Fruit fly (Drosophila melanogaster) whole organism, embryonic: ENCODE results near the gene CG13829.

ENCODE experiments used
- Atf3 ChIP-seq: fragments of 200-800 bp; sonication (Bioruptor generic); optimal IDR thresholded peaks from 3 replicates; lab custom pipeline; 2016; ENCODE audit warnings: missing biosample characterization, missing genetic modification characterization
- Atf6 ChIP-seq: fragments of 200-800 bp; sonication (Bioruptor generic); IDR thresholded peaks from 2 replicates; pipeline ENCODE4 v1.3.6; 2022; ENCODE audit warnings: missing biosample characterization, missing genetic modification characterization
- Awh ChIP-seq: fragments of 200-800 bp; sonication (Bioruptor generic); IDR thresholded peaks from 2 replicates; pipeline ENCODE4, ENCODE4 v1.3.6; 2022; ENCODE audit warnings: missing biosample characterization, missing genetic modification characterization
- BtbVII ChIP-seq: fragments of 200-800 bp; sonication (Bioruptor generic); optimal IDR thresholded peaks from 3 replicates; lab custom pipeline; 2017; ENCODE audit warnings: missing biosample characterization, mild to moderate bottlenecking, missing genetic modification characterization
- CG10267 ChIP-seq: fragments of 200-800 bp; sonication (Bioruptor generic); optimal IDR thresholded peaks from 2 replicates; lab custom pipeline; 2018; ENCODE audit warnings: missing biosample characterization, mild to moderate bottlenecking, missing genetic modification characterization, moderate library complexity
- CG11723 ChIP-seq: fragments of 200-800 bp; sonication (Bioruptor generic); optimal IDR thresholded peaks from 2 replicates; lab custom pipeline; 2017; ENCODE audit warnings: missing biosample characterization, mild to moderate bottlenecking, missing genetic modification characterization
- CG13123 ChIP-seq: fragments of 200-800 bp; sonication (Bioruptor generic); optimal IDR thresholded peaks from 2 replicates; lab custom pipeline; 2016; ENCODE audit warnings: missing biosample characterization, missing genetic modification characterization
- CG13894 ChIP-seq: fragments of 200-800 bp; sonication (Bioruptor generic); optimal IDR thresholded peaks from 3 replicates; lab custom pipeline; 2018; ENCODE audit warnings: missing biosample characterization, mild to moderate bottlenecking, missing genetic modification characterization, moderate library complexity
- CG1603 ChIP-seq: fragments of 200-800 bp; sonication (Bioruptor generic); optimal IDR thresholded peaks from 2 replicates; lab custom pipeline; 2019; ENCODE audit warnings: missing biosample characterization, mild to moderate bottlenecking, missing genetic modification characterization, moderate library complexity
- CG16779 ChIP-seq: fragments of 200-800 bp; sonication (Bioruptor generic); IDR thresholded peaks from 2 replicates; pipeline ENCODE4 v1.3.6; 2022; ENCODE audit warnings: missing biosample characterization, missing genetic modification characterization
- CG31224 ChIP-seq: fragments of 200-800 bp; sonication (Bioruptor generic); IDR thresholded peaks from 2 replicates; pipeline ENCODE4 v1.3.6; 2022; ENCODE audit warnings: missing biosample characterization, missing genetic modification characterization
- CG31365 ChIP-seq: fragments of 200-800 bp; sonication (Bioruptor generic); optimal IDR thresholded peaks from 2 replicates; lab custom pipeline; 2018; ENCODE audit warnings: missing biosample characterization, mild to moderate bottlenecking, missing genetic modification characterization
- CG3726 ChIP-seq: fragments of 200-800 bp; sonication (Bioruptor generic); IDR thresholded peaks from 3 replicates; pipeline ENCODE4, ENCODE4 v1.3.6; 2022; ENCODE audit warnings: missing biosample characterization, missing genetic modification characterization
- CG3838 ChIP-seq: fragments of 200-800 bp; sonication (Bioruptor generic); optimal IDR thresholded peaks from 3 replicates; lab custom pipeline; 2016; ENCODE audit warnings: missing biosample characterization, missing genetic modification characterization
- CG3847 ChIP-seq: fragments of 200-800 bp; sonication (Bioruptor generic); IDR thresholded peaks from 2 replicates; pipeline ENCODE4 v1.3.6; 2022; ENCODE audit warnings: missing biosample characterization, missing genetic modification characterization
- CG3995 ChIP-seq: fragments of 200-800 bp; sonication (Bioruptor generic); optimal IDR thresholded peaks from 3 replicates; lab custom pipeline; 2016; ENCODE audit warnings: missing biosample characterization, missing genetic modification characterization
- CG43689 ChIP-seq: fragments of 200-800 bp; sonication (Bioruptor generic); IDR thresholded peaks from 2 replicates; pipeline ENCODE4 v1.3.6; 2022; ENCODE audit warnings: missing biosample characterization, missing genetic modification characterization
- CG4730 ChIP-seq: fragments of 200-800 bp; sonication (Bioruptor generic); IDR thresholded peaks from 2 replicates; pipeline ENCODE4 v1.3.6; 2022; ENCODE audit warnings: missing biosample characterization, missing genetic modification characterization
- CG9797 ChIP-seq: fragments of 200-800 bp; sonication (Bioruptor generic); optimal IDR thresholded peaks from 3 replicates; lab custom pipeline; 2018; ENCODE audit warnings: missing biosample characterization, mild to moderate bottlenecking, missing genetic modification characterization
- D19A ChIP-seq: fragments of 200-800 bp; optimal IDR thresholded peaks from 3 replicates; lab custom pipeline; 2019; ENCODE audit warnings: missing biosample characterization, mild to moderate bottlenecking, missing genetic modification characterization, moderate library complexity
- D19B ChIP-seq: fragments of 200-800 bp; sonication (Bioruptor generic); optimal IDR thresholded peaks from 2 replicates; lab custom pipeline; 2017; ENCODE audit warnings: missing biosample characterization, mild to moderate bottlenecking, missing genetic modification characterization
- Doc3 ChIP-seq: fragments of 200-800 bp; sonication (Bioruptor generic); IDR thresholded peaks from 3 replicates; pipeline ENCODE4 v1.3.6; 2022; ENCODE audit warnings: missing biosample characterization, missing genetic modification characterization; ENCODE audit not compliant: partially characterized antibody
- ERR ChIP-seq: fragments of 200-800 bp; sonication (Bioruptor generic); optimal IDR thresholded peaks from 2 replicates; lab custom pipeline; 2016; ENCODE audit warnings: missing biosample characterization, missing genetic modification characterization
- Fer2 ChIP-seq: fragments of 200-800 bp; sonication (Bioruptor generic); optimal IDR thresholded peaks from 2 replicates; lab custom pipeline; 2018; ENCODE audit warnings: missing biosample characterization, mild to moderate bottlenecking, missing genetic modification characterization, moderate library complexity
- Kr ChIP-seq: fragments of 200-800 bp; sonication (Bioruptor generic); optimal IDR thresholded peaks from 2 replicates; lab custom pipeline; 2017; ENCODE audit warnings: missing biosample characterization, mild to moderate bottlenecking, missing genetic modification characterization
- Myb ChIP-seq: fragments of 200-800 bp; sonication (Bioruptor generic); optimal IDR thresholded peaks from 2 replicates; lab custom pipeline; 2016; ENCODE audit warnings: missing biosample characterization, missing genetic modification characterization
- Nf-YC ChIP-seq: fragments of 200-800 bp; optimal IDR thresholded peaks from 3 replicates; lab custom pipeline; 2019; ENCODE audit warnings: missing biosample characterization, mild to moderate bottlenecking, missing genetic modification characterization, moderate library complexity
- Ptx1 ChIP-seq: fragments of 200-800 bp; sonication (Bioruptor generic); IDR thresholded peaks from 2 replicates; pipeline ENCODE4 v1.3.6; 2022; ENCODE audit warnings: missing biosample characterization, missing genetic modification characterization
- Rfx ChIP-seq: fragments of 200-800 bp; sonication (Bioruptor generic); IDR thresholded peaks from 2 replicates; pipeline ENCODE4 v1.3.6; 2022; ENCODE audit warnings: missing biosample characterization, missing genetic modification characterization
- Vsx1 ChIP-seq: fragments of 200-800 bp; sonication (Bioruptor generic); optimal IDR thresholded peaks from 2 replicates; lab custom pipeline; 2017; ENCODE audit warnings: missing biosample characterization, mild to moderate bottlenecking, missing genetic modification characterization, missing genetic modification reagents
- Xrp1 ChIP-seq: fragments of 200-800 bp; sonication (Bioruptor generic); IDR thresholded peaks from 2 replicates; pipeline ENCODE4 v1.3.6; 2022; ENCODE audit warnings: missing biosample characterization, missing genetic modification characterization
- ase ChIP-seq: fragments of 200-800 bp; sonication (Bioruptor generic); IDR thresholded peaks from 3 replicates; pipeline ENCODE4 v1.3.6; 2022; ENCODE audit warnings: missing biosample characterization, missing genetic modification characterization
- bigmax ChIP-seq: fragments of 200-800 bp; sonication (Bioruptor generic); optimal IDR thresholded peaks from 2 replicates; lab custom pipeline; 2018; ENCODE audit warnings: missing biosample characterization, mild to moderate bottlenecking, missing genetic modification characterization
- chn ChIP-seq: fragments of 200-800 bp; sonication (Bioruptor generic); optimal IDR thresholded peaks from 2 replicates; lab custom pipeline; 2016; ENCODE audit warnings: missing biosample characterization, missing genetic modification characterization
- en ChIP-seq: fragments of 200-800 bp; sonication (Bioruptor generic); optimal IDR thresholded peaks from 2 replicates; lab custom pipeline; 2016; ENCODE audit warnings: missing biosample characterization, missing genetic modification characterization
- gt ChIP-seq: fragments of 200-800 bp; sonication (Bioruptor generic); IDR thresholded peaks from 2 replicates; pipeline ENCODE4 v1.3.6; 2022; ENCODE audit warnings: missing biosample characterization, missing genetic modification characterization
- hkb ChIP-seq, 2 experiments: fragments of 200-800 bp in 1 of 2; fragments of >200 bp in 1 of 2; sonication (Bioruptor generic) in 1 of 2; IDR thresholded peaks in 1 of 2; optimal IDR thresholded peaks in 1 of 2; 2 replicates each; pipeline versions ENCODE4 v1.3.6 to Lab custom; 2017 to 2022; ENCODE audit warnings: missing biosample characterization in 1 of 2, missing genetic modification characterization in 1 of 2
- lmd ChIP-seq: fragments of 200-800 bp; sonication (Bioruptor generic); IDR thresholded peaks from 2 replicates; pipeline ENCODE4 v1.3.6; 2022; ENCODE audit warnings: missing biosample characterization, missing genetic modification characterization
- luna ChIP-seq: fragments of 200-800 bp; sonication (Bioruptor generic); optimal IDR thresholded peaks from 2 replicates; lab custom pipeline; 2016; ENCODE audit warnings: missing biosample characterization, missing genetic modification characterization
- mirr ChIP-seq: fragments of 200-800 bp; sonication (Bioruptor generic); optimal IDR thresholded peaks from 3 replicates; lab custom pipeline; 2018; ENCODE audit warnings: missing biosample characterization, mild to moderate bottlenecking, missing genetic modification characterization
- nerfin-1 ChIP-seq: fragments of 200-800 bp; sonication (Bioruptor generic); optimal IDR thresholded peaks from 3 replicates; lab custom pipeline; 2019; ENCODE audit warnings: missing biosample characterization, mild to moderate bottlenecking, missing genetic modification characterization, moderate library complexity
- nerfin-2 ChIP-seq: fragments of 200-800 bp; sonication (Bioruptor generic); IDR thresholded peaks from 2 replicates; pipeline ENCODE4 v1.3.6; 2022; ENCODE audit warnings: missing biosample characterization, missing genetic modification characterization; ENCODE audit not compliant: partially characterized antibody
- onecut ChIP-seq: fragments of 200-800 bp; sonication (Bioruptor generic); IDR thresholded peaks from 2 replicates; pipeline ENCODE4 v1.3.6; 2022; ENCODE audit warnings: missing biosample characterization, missing genetic modification characterization
- p53 ChIP-seq: fragments of 200-800 bp; sonication (Bioruptor generic); optimal IDR thresholded peaks from 2 replicates; lab custom pipeline; 2016; ENCODE audit warnings: missing biosample characterization, missing genetic modification characterization
- pros ChIP-seq: fragments of 200-800 bp; sonication (Bioruptor generic); optimal IDR thresholded peaks from 3 replicates; lab custom pipeline; 2019; ENCODE audit warnings: missing biosample characterization, mild to moderate bottlenecking, missing genetic modification characterization, moderate library complexity
- slou ChIP-seq: fragments of 200-800 bp; sonication (Bioruptor generic); optimal IDR thresholded peaks from 3 replicates; lab custom pipeline; 2016; ENCODE audit warnings: missing biosample characterization, missing genetic modification characterization
- tap ChIP-seq: fragments of 200-800 bp; optimal IDR thresholded peaks from 3 replicates; lab custom pipeline; 2019; ENCODE audit warnings: missing biosample characterization, mild to moderate bottlenecking, missing genetic modification characterization, moderate library complexity
- zfh1 ChIP-seq: fragments of 200-800 bp; sonication (Bioruptor generic); IDR thresholded peaks from 3 replicates; pipeline ENCODE4 v1.3.6; 2022; ENCODE audit warnings: missing biosample characterization, missing genetic modification characterization
- zfh2 ChIP-seq: fragments of 200-800 bp; sonication (Bioruptor generic); optimal IDR thresholded peaks from 2 replicates; lab custom pipeline; 2016; ENCODE audit warnings: missing biosample characterization, missing genetic modification characterization

Gene CG13829

DNA sequence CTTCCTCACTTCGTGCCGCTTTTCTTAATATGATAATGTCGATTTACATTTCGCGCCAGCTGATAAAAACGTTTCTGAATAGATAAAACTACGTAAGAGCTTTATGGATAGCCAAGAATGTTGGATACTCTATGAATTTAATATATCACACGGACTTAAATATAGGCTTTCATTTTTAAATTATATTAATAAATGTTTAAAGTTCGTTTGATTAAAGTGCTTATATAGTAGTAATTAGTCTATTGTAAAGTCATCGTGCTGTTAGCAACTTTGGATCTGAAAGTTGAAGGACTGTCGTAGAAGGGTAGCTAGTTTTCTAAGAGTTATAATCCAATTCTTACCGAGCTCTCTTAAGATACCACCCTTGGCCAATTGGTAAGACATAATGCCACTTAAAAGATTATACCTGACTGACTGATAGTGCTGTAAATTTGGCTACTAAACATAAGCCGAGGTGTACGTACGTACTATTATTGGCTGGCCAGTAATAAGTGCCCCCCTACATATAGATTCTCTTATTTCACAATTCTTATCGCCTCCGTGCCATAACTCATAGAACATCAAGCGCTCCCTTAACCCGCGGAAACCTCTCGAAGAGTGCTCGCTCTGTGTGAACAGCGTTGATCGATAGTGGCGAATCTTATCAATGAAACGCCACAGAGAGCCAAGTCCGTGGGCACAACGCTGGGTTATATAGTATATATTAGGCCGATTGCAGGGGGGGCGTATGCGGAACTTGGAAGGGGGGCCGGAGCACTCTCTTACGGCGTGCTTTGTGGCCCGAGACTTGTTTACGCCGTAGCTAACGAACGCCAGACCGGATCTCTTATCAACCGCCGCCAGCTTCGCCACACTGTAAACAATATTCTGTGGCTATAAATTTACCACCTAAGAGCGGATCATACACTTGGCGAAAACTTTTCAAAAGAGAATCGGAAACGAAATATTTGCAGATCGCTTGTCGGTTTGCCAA lies 49.4 kb upstream of the CG13829 start (continued):
- TF ChIP-seq CG10267 (tag; lab: Kevin White, UChicago) (no peak), Nf-YC (tag; lab: Kevin White, UChicago) (peak; percentile 85), Atf6 (GFP tag; lab: Robert Waterston, UW) (peak; percentile 55), luna (GFP tag; lab: Kevin White, UChicago) (no peak), chn (GFP tag; lab: Kevin White, UChicago) (no peak), CG43689 (GFP tag; lab: Robert Waterston, UW) (no peak), Fer2 (tag; lab: Kevin White, UChicago) (no peak), zfh1 (0 out of 3 replicates have a peak, but pooled peaks have one; percentile 7), D19A (peak; percentile 91), BtbVII (GFP tag; lab: Kevin White, UChicago) (peak; percentile 9), CG1603 (no peak), CG13123 (GFP tag; lab: Kevin White, UChicago) (no peak), Kr (GFP tag; lab: Kevin White, UChicago) (no peak), CG16779 (no peak), CG4730 (no peak), tap (tag; lab: Kevin White, UChicago) (no peak), Xrp1 (GFP tag; lab: Robert Waterston, UW) (0 out of 2 replicates have a peak, but pooled peaks have one; percentile 9), Rfx (peak; percentile 35), CG13894 (no peak), p53 (GFP tag; lab: Kevin White, UChicago) (no peak), Doc3 (GFP tag; lab: Robert Waterston, UW) (no peak), nerfin-1 (no peak), ERR (no peak), lmd (GFP tag; lab: Robert Waterston, UW) (peak; percentile 43; the same call in 1 of the 2 replicates), D19B (GFP tag; lab: Kevin White, UChicago) (no peak), Atf3 (no peak), CG3726 (GFP tag; lab: Robert Waterston, UW) (no peak), CG31365 (tag; lab: Kevin White, UChicago) (no peak), CG11723 (GFP tag; lab: Kevin White, UChicago) (no peak), zfh2 (GFP tag; lab: Kevin White, UChicago) (peak; percentile 9), Vsx1 (peak; percentile 38), mirr (GFP tag; lab: Kevin White, UChicago) (peak; percentile 62), gt (GFP tag; lab: Robert Waterston, UW) (no peak), CG31224 (GFP tag; lab: Robert Waterston, UW) (no peak), nerfin-2 (GFP tag; lab: Robert Waterston, UW) (no peak), Myb (no peak), onecut (GFP tag; lab: Robert Waterston, UW) (no peak), slou (GFP tag; lab: Kevin White, UChicago) (no peak), CG9797 (GFP tag; lab: Kevin White, UChicago) (no peak), hkb (optimal IDR thresholded peaks at IDR 0.05; lab: Kevin White, UChicago) (no peak), hkb (GFP tag; IDR thresholded peaks at IDR 0.05; lab: Robert Waterston, UW) (peak; percentile 41), pros (GFP tag; lab: Kevin White, UChicago) (peak; percentile 4), Awh (GFP tag; lab: Robert Waterston, UW) (no peak), CG3995 (GFP tag; lab: Kevin White, UChicago) (no peak), CG3847 (peak; percentile 24; the same call in 1 of the 2 replicates), en (GFP tag; lab: Kevin White, UChicago) (no peak), ase (no peak), bigmax (GFP tag; lab: Kevin White, UChicago) (no peak), Ptx1 (GFP tag; lab: Robert Waterston, UW) (peak; percentile 37; the same call in 1 of the 2 replicates), CG3838 (no peak)
